Worm (Caenorhabditis elegans): ENCODE measurements around the gene F43H9.3.

DNA sequence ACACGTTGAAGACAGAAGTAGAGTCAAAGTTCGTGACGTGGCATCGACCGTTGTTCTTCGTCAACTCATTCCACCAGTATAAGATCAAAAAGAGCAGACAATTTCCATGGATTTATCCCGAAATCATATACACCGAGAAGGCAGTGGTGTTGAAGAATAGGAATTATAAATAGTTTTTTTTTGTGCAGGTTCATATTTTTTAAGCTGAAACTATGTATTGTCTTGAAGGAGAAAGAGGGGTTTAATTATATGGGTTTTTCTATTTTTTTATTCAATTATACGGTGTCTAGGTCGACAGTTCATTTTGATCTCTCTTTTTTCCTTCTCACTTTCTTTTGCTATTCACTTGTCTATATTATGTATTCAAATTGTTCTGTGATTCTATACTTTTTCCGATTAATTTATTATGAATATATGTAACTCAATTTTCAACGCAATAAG is 14.4 kb upstream of the F43H9.3 start:
- no peak for TF ChIP-seq lin-13 (tag; optimal IDR thresholded peaks at IDR 0.05)
- TF ChIP-seq snpc-4 (tag; optimal IDR thresholded peaks at IDR 0.05) = no peak
- TF ChIP-seq nhr-76 (tag; optimal IDR thresholded peaks at IDR 0.05) = no peak
- TF ChIP-seq elt-3 (tag; optimal IDR thresholded peaks at IDR 0.05) = no peak
- no peak for TF ChIP-seq elt-1 (tag; optimal IDR thresholded peaks at IDR 0.05; ENCODE audit: borderline replicate concordance, insufficient read depth)
- TF ChIP-seq nhr-237 (tag; optimal IDR thresholded peaks at IDR 0.05) = no peak

Measured in whole organism, mixed stage, embryonic.